Fruit fly (Drosophila melanogaster): Measurements from ENCODE around the gene CG6999.

CG6999 gene

DNA sequence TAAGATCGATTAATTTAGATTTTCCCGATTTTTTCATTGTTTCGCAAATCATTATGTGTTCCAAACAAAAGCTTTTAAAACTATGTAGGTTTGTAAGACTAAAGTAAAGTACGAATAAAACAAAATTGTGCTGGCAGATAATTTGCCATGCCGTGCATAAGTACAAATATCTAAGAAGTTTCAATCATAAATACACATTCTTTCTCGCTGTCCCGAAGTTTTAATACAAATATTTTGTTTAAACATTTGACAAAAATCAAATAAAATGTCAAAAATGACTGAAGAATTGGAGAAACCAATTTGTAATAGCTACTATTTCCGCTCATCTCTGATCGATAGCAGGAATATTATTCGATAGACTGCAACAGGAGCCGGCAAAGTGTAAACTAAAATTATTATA, 5.6 kb upstream of the CG6999 start, which contains the start of gene APC4 (continued):
- TF ChIP-seq CG1832 (GFP tag; optimal IDR thresholded peaks at IDR 0.05) = no peak
- TF ChIP-seq ken (GFP tag; IDR thresholded peaks at IDR 0.05) = no peak
- peak; percentile 13 for TF ChIP-seq zen (tag; optimal IDR thresholded peaks at IDR 0.05)
- no peak for TF ChIP-seq lov (optimal IDR thresholded peaks at IDR 0.05)
- TF ChIP-seq lov (GFP tag; IDR thresholded peaks at IDR 0.05) = no peak
- TF ChIP-seq Med (GFP tag) = peak; percentile 68
- TF ChIP-seq en (GFP tag; optimal IDR thresholded peaks at IDR 0.05) = no peak
- peak; percentile 30 for TF ChIP-seq Xbp1 (GFP tag; optimal IDR thresholded peaks at IDR 0.05)
- TF ChIP-seq Ets97D (GFP tag; optimal IDR thresholded peaks at IDR 0.05) = peak; percentile 12
- TF ChIP-seq CG34376 (GFP tag; optimal IDR thresholded peaks at IDR 0.05) = peak; percentile 43
- TF ChIP-seq CG9437 (GFP tag; optimal IDR thresholded peaks at IDR 0.05) = peak; percentile 25
- TF ChIP-seq Tbp (GFP tag; optimal IDR thresholded peaks at IDR 0.05) = no peak
- no peak for TF ChIP-seq Nf-YA (GFP tag; IDR thresholded peaks at IDR 0.05)
- TF ChIP-seq Ptx1 (GFP tag; IDR thresholded peaks at IDR 0.05) = peak; percentile 18; the same call in 1 of the 2 replicates
- no peak for TF ChIP-seq CG4328 (GFP tag; optimal IDR thresholded peaks at IDR 0.05)
- TF ChIP-seq Dp (GFP tag; optimal IDR thresholded peaks at IDR 0.05) = peak; percentile 1
- peak; percentile 25 for TF ChIP-seq bab2 (GFP tag; optimal IDR thresholded peaks at IDR 0.05)
- TF ChIP-seq CG13424 (tag; optimal IDR thresholded peaks at IDR 0.05) = peak; percentile 53
- TF ChIP-seq vnd (GFP tag; IDR thresholded peaks at IDR 0.05; ENCODE audit: partially characterized antibody) = no peak
- TF ChIP-seq CG10366 (GFP tag; IDR thresholded peaks at IDR 0.05) = no peak
- no peak for TF ChIP-seq CG15479 (GFP tag; optimal IDR thresholded peaks at IDR 0.05)
- TF ChIP-seq pho (GFP tag; optimal IDR thresholded peaks at IDR 0.05) = peak; percentile 24
- TF ChIP-seq Scr (GFP tag; IDR thresholded peaks at IDR 0.05; ENCODE audit: partially characterized antibody) = 0 out of 2 replicates have a peak, but pooled peaks have one; percentile 12
- TF ChIP-seq CG7556 (GFP tag; optimal IDR thresholded peaks at IDR 0.05) = peak; percentile 40
- no peak for TF ChIP-seq trem (tag; optimal IDR thresholded peaks at IDR 0.05)
- TF ChIP-seq B-H1 (GFP tag; IDR thresholded peaks at IDR 0.05) = no peak
- no peak for TF ChIP-seq D (optimal IDR thresholded peaks at IDR 0.05)
- no peak for TF ChIP-seq D (GFP tag; optimal IDR thresholded peaks at IDR 0.05)
- TF ChIP-seq unc-4 (GFP tag; IDR thresholded peaks at IDR 0.05; ENCODE audit: partially characterized antibody) = no peak
- peak; percentile 26 for TF ChIP-seq CG10543 (GFP tag; optimal IDR thresholded peaks at IDR 0.05)
- peak; percentile 60 for TF ChIP-seq Sry-δ (GFP tag; optimal IDR thresholded peaks at IDR 0.05)
- TF ChIP-seq CoRest (tag; optimal IDR thresholded peaks at IDR 0.05) = peak; percentile 66
- TF ChIP-seq CG4854 (GFP tag; optimal IDR thresholded peaks at IDR 0.05) = no peak
- no peak for TF ChIP-seq CG11504 (tag; optimal IDR thresholded peaks at IDR 0.05)
- peak; percentile 51 for TF ChIP-seq CG9932 (GFP tag; IDR thresholded peaks at IDR 0.05)
- no peak for TF ChIP-seq CG31224 (GFP tag; IDR thresholded peaks at IDR 0.05)
- TF ChIP-seq CG14710 (tag; optimal IDR thresholded peaks at IDR 0.05) = peak; percentile 52
- TF ChIP-seq CG6854 (GFP tag; optimal IDR thresholded peaks at IDR 0.05) = no peak
- TF ChIP-seq lola (GFP tag; optimal IDR thresholded peaks at IDR 0.05) = peak in 1 of 3 experiments; percentile 48
- TF ChIP-seq croc (GFP tag; conservative IDR thresholded peaks at IDR 0.05) = no peak
- peak; percentile 17 for TF ChIP-seq CG8290 (GFP tag; optimal IDR thresholded peaks at IDR 0.05)
- TF ChIP-seq CG8290 (tag; optimal IDR thresholded peaks at IDR 0.05) = no peak
- peak; percentile 68 for TF ChIP-seq CG17361 (GFP tag; IDR thresholded peaks at IDR 0.05)

DNA sequence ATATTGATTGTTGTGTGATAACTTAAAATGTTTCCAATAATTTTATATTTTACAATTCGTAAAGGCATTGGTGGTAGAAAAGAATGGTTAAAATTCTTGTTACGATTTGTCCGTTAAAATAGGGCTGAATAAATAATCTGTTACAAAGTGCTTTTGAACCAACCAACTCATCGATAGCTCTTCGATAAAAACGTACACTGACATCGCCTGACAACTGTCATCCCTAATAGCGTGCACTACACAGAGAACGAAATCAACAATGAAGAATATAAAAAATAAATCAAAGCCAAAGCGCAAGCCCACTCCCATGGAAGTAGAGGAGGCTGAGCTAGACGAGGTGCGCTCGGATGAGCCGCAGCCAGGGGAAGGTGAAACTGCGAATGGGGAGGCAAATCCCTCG, 2.4 kb upstream of the CG6999 start, which contains the start of gene CG32708:
Gene CG32708 (plus strand): TSS at position 207 of the 400 bp plus-strand sequence.
- no peak for TF ChIP-seq aop (GFP tag; IDR thresholded peaks at IDR 0.05)
- no peak for TF ChIP-seq Nf-YC (tag; optimal IDR thresholded peaks at IDR 0.05)
- TF ChIP-seq CG30403 (GFP tag; optimal IDR thresholded peaks at IDR 0.05) = no peak
- TF ChIP-seq amos (GFP tag; IDR thresholded peaks at IDR 0.05; ENCODE audit: partially characterized antibody) = peak; percentile 76
- no peak for TF ChIP-seq ems (GFP tag; optimal IDR thresholded peaks at IDR 0.05)
- TF ChIP-seq vvl (GFP tag; IDR thresholded peaks at IDR 0.05) = no peak
- no peak for TF ChIP-seq dmrt11E (tag; optimal IDR thresholded peaks at IDR 0.05)
- TF ChIP-seq CG2199 (GFP tag; IDR thresholded peaks at IDR 0.05) = no peak
- TF ChIP-seq fu2 (GFP tag; optimal IDR thresholded peaks at IDR 0.05) = no peak
- TF ChIP-seq NC2α (GFP tag; optimal IDR thresholded peaks at IDR 0.05) = no peak
- TF ChIP-seq trem (tag; optimal IDR thresholded peaks at IDR 0.05) = peak; percentile 20
- no peak for TF ChIP-seq CG13894 (tag; optimal IDR thresholded peaks at IDR 0.05)

Data from whole organism, embryonic.